Fruit fly (Drosophila melanogaster): ENCODE data around the gene rtet.

Gene rtet

DNA sequence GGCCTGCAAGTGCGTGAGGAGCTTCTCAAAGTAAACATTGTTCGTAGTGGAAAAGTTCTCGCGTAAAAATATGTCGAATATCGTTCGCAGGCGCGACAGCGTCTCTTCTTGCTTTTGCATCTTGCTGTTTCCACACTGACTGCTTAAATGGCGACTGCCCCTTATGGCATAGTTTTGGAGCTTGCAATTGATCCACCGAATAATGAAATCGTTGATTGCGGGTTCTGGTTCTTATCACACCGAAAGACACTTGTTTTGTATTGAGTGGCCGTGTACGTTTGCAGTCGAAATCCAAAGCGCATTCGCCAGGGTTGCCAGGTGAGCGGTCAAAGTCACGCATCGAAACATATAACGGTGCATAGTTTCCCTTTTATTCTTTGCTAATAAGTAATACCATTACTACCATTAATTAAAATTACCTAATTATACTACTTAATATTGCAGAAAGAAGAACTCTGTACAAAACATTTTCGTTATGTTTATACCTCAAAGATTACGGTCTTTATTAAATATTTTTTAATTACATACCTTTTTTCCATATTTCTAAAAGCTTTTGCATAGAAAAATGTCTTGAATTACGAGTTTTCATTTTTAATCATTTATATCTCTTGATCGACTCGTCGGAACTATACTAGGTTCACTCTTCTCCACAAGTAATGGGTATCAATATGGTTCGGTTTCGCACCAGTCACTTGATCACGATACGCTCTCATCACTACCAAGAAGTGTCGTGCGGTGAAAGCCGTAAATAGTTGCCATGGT is 6.6 kb upstream of the rtet start, which contains the start of the genes CG7044 and Tbc1d22 (continued):
- TF ChIP-seq sug (tag; optimal IDR thresholded peaks at IDR 0.05) (peak; percentile 43), CG5953 (GFP tag; IDR thresholded peaks at IDR 0.05) (no peak), CG9876 (GFP tag; optimal IDR thresholded peaks at IDR 0.05) (no peak), al (GFP tag; IDR thresholded peaks at IDR 0.05) (no peak), Atf6 (GFP tag; IDR thresholded peaks at IDR 0.05) (no peak), CG4282 (GFP tag; optimal IDR thresholded peaks at IDR 0.05) (no peak), ewg (GFP tag; optimal IDR thresholded peaks at IDR 0.05) (peak; percentile 15), Mrtf (GFP tag; IDR thresholded peaks at IDR 0.05) (no peak; the same call in 2 of the 3 replicates), CG8924 (tag; optimal IDR thresholded peaks at IDR 0.05) (peak; percentile 53), CG17359 (tag; optimal IDR thresholded peaks at IDR 0.05) (no peak), CrebB (tag; optimal IDR thresholded peaks at IDR 0.05) (no peak), gro (GFP tag; optimal IDR thresholded peaks at IDR 0.05) (no peak), Hmr (GFP tag; optimal IDR thresholded peaks at IDR 0.05) (no peak), CG7928 (GFP tag; optimal IDR thresholded peaks at IDR 0.05) (no peak), jumu (GFP tag; optimal IDR thresholded peaks at IDR 0.05) (peak; percentile 36), sens (GFP tag) (peak; percentile 84), CG18599 (GFP tag; optimal IDR thresholded peaks at IDR 0.05) (no peak), Oaz (GFP tag; IDR thresholded peaks at IDR 0.05) (no peak), CG17328 (GFP tag; IDR thresholded peaks at IDR 0.05) (no peak), org-1 (GFP tag; optimal IDR thresholded peaks at IDR 0.05) (no peak), kay (GFP tag; optimal IDR thresholded peaks at IDR 0.05) (no peak), Sin3A (optimal IDR thresholded peaks at IDR 0.05) (peak; percentile 69), CG12104 (GFP tag; optimal IDR thresholded peaks at IDR 0.05) (peak; percentile 40), CG6654 (GFP tag; optimal IDR thresholded peaks at IDR 0.05) (no peak), CG17385 (GFP tag; optimal IDR thresholded peaks at IDR 0.05) (no peak), lbe (GFP tag; optimal IDR thresholded peaks at IDR 0.05) (no peak), HmgZ (tag; optimal IDR thresholded peaks at IDR 0.05) (no peak), CG7372 (GFP tag; IDR thresholded peaks at IDR 0.05) (no peak), gem (tag; optimal IDR thresholded peaks at IDR 0.05) (peak; percentile 66), CG13296 (GFP tag; optimal IDR thresholded peaks at IDR 0.05) (no peak), ci (GFP tag; IDR thresholded peaks at IDR 0.05) (peak; percentile 30; the same call in 1 of the 3 replicates), CG33213 (GFP tag; optimal IDR thresholded peaks at IDR 0.05) (no peak), chif (GFP tag; optimal IDR thresholded peaks at IDR 0.05) (peak in 1 of 2 experiments; percentile 20), grn (GFP tag; optimal IDR thresholded peaks at IDR 0.05) (no peak), mirr (GFP tag; optimal IDR thresholded peaks at IDR 0.05) (no peak), CG42726 (GFP tag; IDR thresholded peaks at IDR 0.05; ENCODE audit: partially characterized antibody) (no peak), Lim3 (GFP tag; IDR thresholded peaks at IDR 0.05) (no peak), hb (GFP tag; IDR thresholded peaks at IDR 0.05; ENCODE audit: partially characterized antibody) (no peak), Spps (tag; optimal IDR thresholded peaks at IDR 0.05) (no peak), chinmo (GFP tag; IDR thresholded peaks at IDR 0.05; ENCODE audit: partially characterized antibody) (0 out of 4 replicates have a peak, but pooled peaks have one; percentile 35), CG17829 (tag; optimal IDR thresholded peaks at IDR 0.05) (peak; percentile 42), fd3F (GFP tag; optimal IDR thresholded peaks at IDR 0.05) (peak; percentile 6), CG1024 (GFP tag; IDR thresholded peaks at IDR 0.05) (no peak), cato (GFP tag; optimal IDR thresholded peaks at IDR 0.05; ENCODE audit: borderline replicate concordance) (peak; percentile 16), CG10654 (GFP tag; optimal IDR thresholded peaks at IDR 0.05) (peak; percentile 0), Hmx (GFP tag; optimal IDR thresholded peaks at IDR 0.05) (no peak), Atf-2 (GFP tag; optimal IDR thresholded peaks at IDR 0.05) (no peak), CG11695 (GFP tag; IDR thresholded peaks at IDR 0.05) (no peak), dm (GFP tag; optimal IDR thresholded peaks at IDR 0.05) (no peak), Max (GFP tag; optimal IDR thresholded peaks at IDR 0.05) (peak; percentile 27), CG7745 (tag; optimal IDR thresholded peaks at IDR 0.05) (no peak)
